Fruit fly (Drosophila melanogaster): Measurements from ENCODE around the gene Drs.
A peak's percentile ranks its signal among the peaks of the same experiment; 100 is the strongest.

The Drs gene

dm6 chr3L:3397309-3397821, 28.0 kb downstream of the Drs start:
- TF ChIP-seq tai (GFP tag; optimal IDR thresholded peaks at IDR 0.05), result no peak
- no peak for TF ChIP-seq dl (GFP tag; optimal IDR thresholded peaks at IDR 0.05; ENCODE audit: insufficient read depth in 1 of 2, partially characterized antibody in 2 of 2)
- TF ChIP-seq h (GFP tag; optimal IDR thresholded peaks at IDR 0.05), result no peak
- TF ChIP-seq jim (GFP tag; optimal IDR thresholded peaks at IDR 0.05), result no peak
- no peak for TF ChIP-seq CG9705 (GFP tag; optimal IDR thresholded peaks at IDR 0.05)
- no peak for TF ChIP-seq usp (GFP tag; optimal IDR thresholded peaks at IDR 0.05)
- TF ChIP-seq dsf (GFP tag; optimal IDR thresholded peaks at IDR 0.05; ENCODE audit: borderline replicate concordance), result no peak
- no peak for TF ChIP-seq sv (GFP tag; optimal IDR thresholded peaks at IDR 0.05)
- TF ChIP-seq GATAd (GFP tag; optimal IDR thresholded peaks at IDR 0.05), result no peak
- no peak for TF ChIP-seq Hr83 (GFP tag; optimal IDR thresholded peaks at IDR 0.05; ENCODE audit: poor library complexity, severe bottlenecking)
- no peak for TF ChIP-seq Vsx2 (GFP tag; optimal IDR thresholded peaks at IDR 0.05; ENCODE audit: partially characterized antibody)
- no peak for TF ChIP-seq CG32264 (GFP tag; optimal IDR thresholded peaks at IDR 0.05)
- TF ChIP-seq foxo (GFP tag; optimal IDR thresholded peaks at IDR 0.05), result no peak
- no peak for TF ChIP-seq Rel (GFP tag; optimal IDR thresholded peaks at IDR 0.05)
- no peak for TF ChIP-seq Rel (tag; optimal IDR thresholded peaks at IDR 0.05)
- TF ChIP-seq Abd-B (GFP tag; optimal IDR thresholded peaks at IDR 0.05), result no peak

- TF ChIP-seq HLH106 (tag; optimal IDR thresholded peaks at IDR 0.05), result peak; percentile 91
- TF ChIP-seq lola (GFP tag; optimal IDR thresholded peaks at IDR 0.05), result no peak
- TF ChIP-seq dsf (GFP tag; optimal IDR thresholded peaks at IDR 0.05; ENCODE audit: borderline replicate concordance), result peak; percentile 25
- TF ChIP-seq Rel (GFP tag; optimal IDR thresholded peaks at IDR 0.05), result peak; percentile 54
- peak; percentile 49 for TF ChIP-seq Rel (tag; optimal IDR thresholded peaks at IDR 0.05)
- peak; percentile 87 for TF ChIP-seq rgr (GFP tag; optimal IDR thresholded peaks at IDR 0.05)
- TF ChIP-seq N (GFP tag; optimal IDR thresholded peaks at IDR 0.05), result no peak
- TF ChIP-seq usp (GFP tag; optimal IDR thresholded peaks at IDR 0.05), result no peak
- peak; percentile 80 for TF ChIP-seq CG9705 (GFP tag; optimal IDR thresholded peaks at IDR 0.05)
- TF ChIP-seq CrebA (GFP tag; optimal IDR thresholded peaks at IDR 0.05; ENCODE audit: borderline replicate concordance), result peak; percentile 58
- TF ChIP-seq sage (GFP tag; optimal IDR thresholded peaks at IDR 0.05), result peak; percentile 85
- TF ChIP-seq Hnf4 (GFP tag; optimal IDR thresholded peaks at IDR 0.05), result peak; percentile 82
- peak; percentile 84 for TF ChIP-seq psq (GFP tag; optimal IDR thresholded peaks at IDR 0.05)
- peak; percentile 76 for TF ChIP-seq brk (GFP tag; optimal IDR thresholded peaks at IDR 0.05)
- TF ChIP-seq Hr78 (GFP tag; optimal IDR thresholded peaks at IDR 0.05), result no peak
- peak; percentile 57 for TF ChIP-seq Jra (GFP tag; optimal IDR thresholded peaks at IDR 0.05)
- TF ChIP-seq pan (optimal IDR thresholded peaks at IDR 0.05), result no peak
- no peak for TF ChIP-seq Abd-B (GFP tag; optimal IDR thresholded peaks at IDR 0.05)
- peak; percentile 90 for TF ChIP-seq Sp1 (GFP tag; optimal IDR thresholded peaks at IDR 0.05)
- peak; percentile 85 for TF ChIP-seq fru (GFP tag; optimal IDR thresholded peaks at IDR 0.05)
- TF ChIP-seq h (GFP tag; optimal IDR thresholded peaks at IDR 0.05), result peak; percentile 93
- TF ChIP-seq foxo (GFP tag; optimal IDR thresholded peaks at IDR 0.05), result peak in 1 of 2 experiments; percentile 86
- peak; percentile 78 for TF ChIP-seq dmrt93B (GFP tag; optimal IDR thresholded peaks at IDR 0.05)
- peak; percentile 84 for TF ChIP-seq br (GFP tag; optimal IDR thresholded peaks at IDR 0.05)
- TF ChIP-seq tai (GFP tag; optimal IDR thresholded peaks at IDR 0.05), result peak; percentile 72
- peak; percentile 88 for TF ChIP-seq ey (GFP tag; optimal IDR thresholded peaks at IDR 0.05)
- peak; percentile 84 for TF ChIP-seq woc (GFP tag; optimal IDR thresholded peaks at IDR 0.05)
- peak; percentile 89 for TF ChIP-seq OdsH (GFP tag; optimal IDR thresholded peaks at IDR 0.05)
- TF ChIP-seq CG32264 (GFP tag; optimal IDR thresholded peaks at IDR 0.05), result peak; percentile 80
These were observed 28.5 kb downstream of the Drs start for dm6 chr3L:3397849-3398248.

dm6 chr3L:3398496-3398895, 29.1 kb downstream of the Drs start:
- TF ChIP-seq dsf (GFP tag; optimal IDR thresholded peaks at IDR 0.05; ENCODE audit: borderline replicate concordance), result no peak
- no peak for TF ChIP-seq sage (GFP tag; optimal IDR thresholded peaks at IDR 0.05)
- TF ChIP-seq Rel (GFP tag; optimal IDR thresholded peaks at IDR 0.05), result no peak
- TF ChIP-seq Rel (tag; optimal IDR thresholded peaks at IDR 0.05), result no peak

All from whole organism, wandering third instar larva.